Fruit fly (Drosophila melanogaster): ENCODE data around the gene CG14265.

Gene CG14265

dm6 chrX:3205887-3206794 lies 30.3 kb downstream of the CG14265 start (continued):
- TF ChIP-seq tgo (GFP tag; IDR thresholded peaks at IDR 0.05): peak; percentile 61
- TF ChIP-seq emc (GFP tag; optimal IDR thresholded peaks at IDR 0.05): peak; percentile 47
- TF ChIP-seq CG31441 (GFP tag; IDR thresholded peaks at IDR 0.05): peak; percentile 57
- TF ChIP-seq zfh1 (GFP tag; IDR thresholded peaks at IDR 0.05): peak; percentile 69; the same call in 2 of the 3 replicates
- peak; percentile 37 for TF ChIP-seq D19B (GFP tag; optimal IDR thresholded peaks at IDR 0.05)
- no peak for TF ChIP-seq Bgb (GFP tag; IDR thresholded peaks at IDR 0.05; ENCODE audit: partially characterized antibody)
- TF ChIP-seq CG1024 (GFP tag; IDR thresholded peaks at IDR 0.05): peak; percentile 45; the same call in 1 of the 2 replicates
- TF ChIP-seq esg (GFP tag; conservative IDR thresholded peaks at IDR 0.05): peak; percentile 68
- peak; percentile 43 for TF ChIP-seq Chrac-16 (GFP tag; optimal IDR thresholded peaks at IDR 0.05)
- TF ChIP-seq CG17612 (GFP tag; IDR thresholded peaks at IDR 0.05): no peak; the same call in 1 of the 2 replicates
- TF ChIP-seq CG8478 (optimal IDR thresholded peaks at IDR 0.05): no peak
- peak; percentile 16 for TF ChIP-seq Ravus (GFP tag; IDR thresholded peaks at IDR 0.05)
- TF ChIP-seq CG12104 (GFP tag; optimal IDR thresholded peaks at IDR 0.05): no peak
- TF ChIP-seq Eip74EF (GFP tag; optimal IDR thresholded peaks at IDR 0.05): no peak
- TF ChIP-seq pb (GFP tag; optimal IDR thresholded peaks at IDR 0.05): peak; percentile 37
- TF ChIP-seq gce (GFP tag; IDR thresholded peaks at IDR 0.05): peak; percentile 65; the same call in 1 of the 3 replicates
- TF ChIP-seq crol (GFP tag; IDR thresholded peaks at IDR 0.05): no peak
- peak; percentile 41 for TF ChIP-seq CG34376 (GFP tag; optimal IDR thresholded peaks at IDR 0.05)
- peak; percentile 61 for TF ChIP-seq gsb (GFP tag; IDR thresholded peaks at IDR 0.05)
- no peak for TF ChIP-seq CG8359 (GFP tag; optimal IDR thresholded peaks at IDR 0.05; ENCODE audit: borderline replicate concordance)
- TF ChIP-seq hth (optimal IDR thresholded peaks at IDR 0.05): no peak
- 0 out of 3 replicates have a peak, but pooled peaks have one; percentile 26 for TF ChIP-seq CG17361 (GFP tag; IDR thresholded peaks at IDR 0.05)
- TF ChIP-seq ci (GFP tag; IDR thresholded peaks at IDR 0.05): peak; percentile 88
- TF ChIP-seq CG34224 (GFP tag; IDR thresholded peaks at IDR 0.05; ENCODE audit: partially characterized antibody): no peak
- peak; percentile 58 for TF ChIP-seq Blimp-1 (GFP tag; optimal IDR thresholded peaks at IDR 0.05)
- peak; percentile 25 for TF ChIP-seq sima (GFP tag; optimal IDR thresholded peaks at IDR 0.05)
- TF ChIP-seq CG6765 (GFP tag; optimal IDR thresholded peaks at IDR 0.05): peak; percentile 69
- peak; percentile 20 for TF ChIP-seq CG30431 (GFP tag; optimal IDR thresholded peaks at IDR 0.05)
- peak; percentile 79 for TF ChIP-seq Hand (GFP tag; optimal IDR thresholded peaks at IDR 0.05)
- no peak for TF ChIP-seq Dip2 (GFP tag; IDR thresholded peaks at IDR 0.05)
- peak; percentile 44 for TF ChIP-seq CG18476 (GFP tag; optimal IDR thresholded peaks at IDR 0.05)
- peak; percentile 30 for TF ChIP-seq CG12391 (tag; optimal IDR thresholded peaks at IDR 0.05)
- TF ChIP-seq CG7271 (tag; optimal IDR thresholded peaks at IDR 0.05): no peak
- TF ChIP-seq Ets65A (GFP tag): peak; percentile 93
- TF ChIP-seq NFAT (GFP tag; IDR thresholded peaks at IDR 0.05): 0 out of 2 replicates have a peak, but pooled peaks have one; percentile 11
- TF ChIP-seq br (optimal IDR thresholded peaks at IDR 0.05): no peak
- peak; percentile 57 for TF ChIP-seq CG6683 (GFP tag; optimal IDR thresholded peaks at IDR 0.05)
- no peak; the same call in 1 of the 2 replicates for TF ChIP-seq chm (GFP tag; IDR thresholded peaks at IDR 0.05)
- no peak for TF ChIP-seq yki (optimal IDR thresholded peaks at IDR 0.05)
- peak; percentile 45 for TF ChIP-seq Max (GFP tag; optimal IDR thresholded peaks at IDR 0.05)
- peak; percentile 64 for TF ChIP-seq caup (GFP tag; optimal IDR thresholded peaks at IDR 0.05; ENCODE audit: severe bottlenecking)
- peak; percentile 53; the same call in 1 of the 2 replicates for TF ChIP-seq CG16779 (GFP tag; IDR thresholded peaks at IDR 0.05)
- TF ChIP-seq fd102C (GFP tag; optimal IDR thresholded peaks at IDR 0.05): no peak
- no peak for TF ChIP-seq HLHmδ (GFP tag; optimal IDR thresholded peaks at IDR 0.05)
- TF ChIP-seq dati (GFP tag; IDR thresholded peaks at IDR 0.05): peak; percentile 63
- TF ChIP-seq CG18262 (tag; optimal IDR thresholded peaks at IDR 0.05): peak; percentile 11
- peak; percentile 84 for TF ChIP-seq Atf6 (GFP tag; IDR thresholded peaks at IDR 0.05)
- TF ChIP-seq Dad (GFP tag; optimal IDR thresholded peaks at IDR 0.05): peak; percentile 13
- TF ChIP-seq Rx (GFP tag; IDR thresholded peaks at IDR 0.05): peak; percentile 62; the same call in 1 of the 2 replicates
- 0 out of 3 replicates have a peak, but pooled peaks have one; percentile 12 for TF ChIP-seq C15 (GFP tag; IDR thresholded peaks at IDR 0.05)
